Fruit fly (Drosophila melanogaster): ENCODE measurements around the gene mnb.
A peak's percentile ranks its signal among the peaks of the same experiment; 100 is the strongest.

- no peak for TF ChIP-seq lola (GFP tag; optimal IDR thresholded peaks at IDR 0.05)
- TF ChIP-seq HLH106 (tag; optimal IDR thresholded peaks at IDR 0.05), result peak; percentile 97
- no peak for TF ChIP-seq usp (GFP tag; optimal IDR thresholded peaks at IDR 0.05)
- TF ChIP-seq h (GFP tag; optimal IDR thresholded peaks at IDR 0.05), result peak; percentile 96
- peak; percentile 95 for TF ChIP-seq CG32264 (GFP tag; optimal IDR thresholded peaks at IDR 0.05)
- peak; percentile 50 for TF ChIP-seq jim (GFP tag; optimal IDR thresholded peaks at IDR 0.05)
- peak; percentile 98 for TF ChIP-seq ey (GFP tag; optimal IDR thresholded peaks at IDR 0.05)
- TF ChIP-seq Hr78 (GFP tag; optimal IDR thresholded peaks at IDR 0.05), result no peak
- TF ChIP-seq pan (optimal IDR thresholded peaks at IDR 0.05), result no peak
- peak; percentile 97 for TF ChIP-seq br (GFP tag; optimal IDR thresholded peaks at IDR 0.05)
- no peak for TF ChIP-seq Myc (optimal IDR thresholded peaks at IDR 0.05)
- no peak for TF ChIP-seq Dfd (GFP tag; optimal IDR thresholded peaks at IDR 0.05)
These were observed 6.6 kb downstream of the mnb start for dm6 chrX:17880269-17880889.
